Worm (Caenorhabditis elegans) whole organism, L2 larva: ENCODE results near the gene thoc-7.

Experiments
- C34F6.9 ChIP-seq: fragments of 150-350 bp; optimal IDR thresholded peaks from 2 replicates; lab custom pipeline; 2014; ENCODE audit warnings: missing biosample characterization, missing genetic modification characterization
- F13H6.1 ChIP-seq: sonication (generic microtip); optimal IDR thresholded peaks from 2 replicates; lab custom pipeline; 2016; ENCODE audit warnings: missing genetic modification characterization, missing compliant biosample characterization
- R02D3.7 ChIP-seq: fragments of 150-350 bp; optimal IDR thresholded peaks from 2 replicates; lab custom pipeline; 2014; ENCODE audit warnings: missing biosample characterization, missing genetic modification characterization
- Y55F3AM.14 ChIP-seq: fragments of 200-800 bp; sonication (Bioruptor generic); optimal IDR thresholded peaks from 2 replicates; lab custom pipeline; 2018; ENCODE audit warnings: mild to moderate bottlenecking, missing genetic modification characterization, missing compliant biosample characterization
- ZK546.5 ChIP-seq: sonication (generic microtip); optimal IDR thresholded peaks from 2 replicates; lab custom pipeline; 2017; ENCODE audit warnings: missing biosample characterization, missing genetic modification characterization
- aly-2 ChIP-seq: fragments of 150-350 bp; optimal IDR thresholded peaks from 2 replicates; lab custom pipeline; 2014; ENCODE audit warnings: missing biosample characterization, missing genetic modification characterization
- ama-1 ChIP-seq: fragments of 150-350 bp; optimal IDR thresholded peaks from 2 replicates; lab custom pipeline; 2018; ENCODE audit warnings: inconsistent platforms
- blmp-1 ChIP-seq: sonication (generic microtip); optimal IDR thresholded peaks from 2 replicates; lab custom pipeline; 2017; ENCODE audit warnings: missing genetic modification characterization, mild to moderate bottlenecking, missing compliant biosample characterization, antibody characterized with exemption, moderate library complexity; ENCODE audit not compliant: insufficient read depth
- ceh-82 ChIP-seq: fragments of 150-350 bp; optimal IDR thresholded peaks from 2 replicates; lab custom pipeline; 2014; ENCODE audit warnings: missing biosample characterization, missing genetic modification characterization
- crh-2 ChIP-seq: sonication (generic microtip); optimal IDR thresholded peaks from 2 replicates; lab custom pipeline; 2017; ENCODE audit warnings: missing biosample characterization, missing genetic modification characterization
- dmd-4 ChIP-seq: sonication (generic microtip); optimal IDR thresholded peaks from 2 replicates; lab custom pipeline; 2017; ENCODE audit warnings: missing biosample characterization, missing genetic modification characterization
- egl-27 ChIP-seq: sonication (generic microtip); optimal IDR thresholded peaks from 3 replicates; lab custom pipeline; 2017; ENCODE audit warnings: missing biosample characterization, missing genetic modification reagents, missing genetic modification characterization
- elt-1 ChIP-seq: fragments of 150-350 bp; optimal IDR thresholded peaks from 2 replicates; lab custom pipeline; 2014; ENCODE audit warnings: missing biosample characterization, missing genetic modification characterization
- elt-3 ChIP-seq: sonication (generic microtip); optimal IDR thresholded peaks from 2 replicates; lab custom pipeline; 2017; ENCODE audit warnings: missing biosample characterization, missing genetic modification characterization
- gmeb-1 ChIP-seq: fragments of 150-350 bp; optimal IDR thresholded peaks from 2 replicates; lab custom pipeline; 2014; ENCODE audit warnings: missing biosample characterization, missing genetic modification characterization
- lin-11 ChIP-seq: fragments of 150-350 bp; sonication (generic microtip); optimal IDR thresholded peaks from 2 replicates; lab custom pipeline; 2014; ENCODE audit warnings: missing biosample characterization, missing genetic modification characterization, inconsistent platforms, mixed read lengths
- lin-13 ChIP-seq: fragments of 150-350 bp; optimal IDR thresholded peaks from 2 replicates; lab custom pipeline; 2014; ENCODE audit warnings: missing biosample characterization, missing genetic modification reagents, missing genetic modification characterization
- lin-39 ChIP-seq: fragments of 150-350 bp; optimal IDR thresholded peaks from 2 replicates; lab custom pipeline; 2014; ENCODE audit warnings: missing biosample characterization, missing genetic modification reagents, missing genetic modification characterization
- lsy-2 ChIP-seq, 2 experiments: fragments of 150-350 bp in 1 of 2; sonication (generic microtip) in 1 of 2; optimal IDR thresholded peaks; 2 replicates each; lab custom pipeline; 2014 to 2017; ENCODE audit warnings: missing biosample characterization in 2 of 2, missing genetic modification characterization in 2 of 2
- mab-5 ChIP-seq: fragments of 150-350 bp; optimal IDR thresholded peaks from 2 replicates; lab custom pipeline; 2014; ENCODE audit warnings: missing biosample characterization, missing genetic modification characterization
- mbf-1 ChIP-seq: sonication (generic microtip); optimal IDR thresholded peaks from 2 replicates; lab custom pipeline; 2017; ENCODE audit warnings: missing biosample characterization, missing genetic modification characterization
- mdl-1 ChIP-seq, 2 experiments: fragments of 150-350 bp in 1 of 2; sonication (generic microtip) in 1 of 2; optimal IDR thresholded peaks; 2 replicates each; lab custom pipeline; 2017; ENCODE audit warnings: missing biosample characterization in 2 of 2, missing genetic modification characterization in 2 of 2
- nhr-10 ChIP-seq: sonication (generic microtip); optimal IDR thresholded peaks from 2 replicates; lab custom pipeline; 2017; ENCODE audit warnings: missing biosample characterization, missing genetic modification characterization
- nhr-11 ChIP-seq: fragments of 150-350 bp; optimal IDR thresholded peaks from 2 replicates; lab custom pipeline; 2014; ENCODE audit warnings: missing biosample characterization, missing genetic modification characterization
- nhr-12 ChIP-seq: fragments of 150-350 bp; optimal IDR thresholded peaks from 2 replicates; lab custom pipeline; 2014; ENCODE audit warnings: missing biosample characterization, missing genetic modification characterization
- nhr-129 ChIP-seq: fragments of 150-350 bp; optimal IDR thresholded peaks from 2 replicates; lab custom pipeline; 2014; ENCODE audit warnings: missing biosample characterization, missing genetic modification characterization
- nhr-23 ChIP-seq: fragments of 150-350 bp; optimal IDR thresholded peaks from 2 replicates; lab custom pipeline; 2014; ENCODE audit warnings: missing biosample characterization, missing genetic modification reagents, missing genetic modification characterization
- nhr-237 ChIP-seq: fragments of 150-350 bp; optimal IDR thresholded peaks from 2 replicates; lab custom pipeline; 2014; ENCODE audit warnings: missing biosample characterization, missing genetic modification characterization
- nhr-25 ChIP-seq: fragments of 150-350 bp; sonication (generic microtip); optimal IDR thresholded peaks from 3 replicates; lab custom pipeline; 2014; ENCODE audit warnings: missing biosample characterization, missing genetic modification characterization
- nhr-6 ChIP-seq: fragments of 150-350 bp; optimal IDR thresholded peaks from 2 replicates; lab custom pipeline; 2014; ENCODE audit warnings: missing biosample characterization, missing genetic modification characterization
- nhr-77 ChIP-seq: fragments of 150-350 bp; optimal IDR thresholded peaks from 2 replicates; lab custom pipeline; 2014; ENCODE audit warnings: missing biosample characterization, missing genetic modification characterization
- peb-1 ChIP-seq: fragments of 150-350 bp; optimal IDR thresholded peaks from 2 replicates; lab custom pipeline; 2014; ENCODE audit warnings: missing biosample characterization, missing genetic modification characterization
- sem-4 ChIP-seq: fragments of 150-350 bp; optimal IDR thresholded peaks from 2 replicates; lab custom pipeline; 2014; ENCODE audit warnings: missing biosample characterization, missing genetic modification reagents, missing genetic modification characterization
- skn-1 ChIP-seq: sonication (generic microtip); optimal IDR thresholded peaks from 2 replicates; lab custom pipeline; 2017; ENCODE audit warnings: missing biosample characterization, missing genetic modification characterization
- sma-3 ChIP-seq: sonication (generic microtip); optimal IDR thresholded peaks from 2 replicates; lab custom pipeline; 2016; ENCODE audit warnings: missing genetic modification reagents, missing genetic modification characterization, missing compliant biosample characterization
- sma-9 ChIP-seq, 2 experiments: fragments of 150-350 bp in 1 of 2; sonication (generic microtip) in 1 of 2; optimal IDR thresholded peaks; 2 replicates each; lab custom pipeline; 2014 to 2016; ENCODE audit warnings: missing genetic modification characterization in 2 of 2, mild to moderate bottlenecking in 1 of 2, missing biosample characterization in 1 of 2, missing compliant biosample characterization in 1 of 2, missing genetic modification reagents in 1 of 2, moderate library complexity in 1 of 2
- snpc-4 ChIP-seq: fragments of 150-350 bp; optimal IDR thresholded peaks from 2 replicates; lab custom pipeline; 2014; ENCODE audit warnings: missing biosample characterization, missing genetic modification characterization
- unc-39 ChIP-seq: fragments of 150-350 bp; optimal IDR thresholded peaks from 2 replicates; lab custom pipeline; 2014; ENCODE audit warnings: missing biosample characterization, missing genetic modification characterization
- unc-55 ChIP-seq: fragments of 150-350 bp; sonication (generic microtip); optimal IDR thresholded peaks from 3 replicates; lab custom pipeline; 2014; ENCODE audit warnings: missing biosample characterization, missing genetic modification reagents, missing genetic modification characterization
- unc-62 ChIP-seq: fragments of 150-350 bp; optimal IDR thresholded peaks from 2 replicates; lab custom pipeline; 2014; ENCODE audit warnings: missing biosample characterization, missing genetic modification reagents, missing genetic modification characterization
- zag-1 ChIP-seq: fragments of 150-350 bp; optimal IDR thresholded peaks from 2 replicates; lab custom pipeline; 2014; ENCODE audit warnings: missing biosample characterization, missing genetic modification characterization
- ztf-1 ChIP-seq: fragments of 200-800 bp; sonication (Bioruptor generic); conservative IDR thresholded peaks from 2 replicates; pipeline ENCODE4 v1.3.6; 2022; ENCODE audit warnings: missing genetic modification characterization, missing compliant biosample characterization
- ztf-11 ChIP-seq: sonication (generic microtip); optimal IDR thresholded peaks from 2 replicates; lab custom pipeline; 2017; ENCODE audit warnings: missing biosample characterization, missing genetic modification characterization
- ztf-4 ChIP-seq: fragments of 150-350 bp; optimal IDR thresholded peaks from 2 replicates; lab custom pipeline; 2014; ENCODE audit warnings: missing biosample characterization, missing genetic modification characterization

Gene thoc-7

DNA sequence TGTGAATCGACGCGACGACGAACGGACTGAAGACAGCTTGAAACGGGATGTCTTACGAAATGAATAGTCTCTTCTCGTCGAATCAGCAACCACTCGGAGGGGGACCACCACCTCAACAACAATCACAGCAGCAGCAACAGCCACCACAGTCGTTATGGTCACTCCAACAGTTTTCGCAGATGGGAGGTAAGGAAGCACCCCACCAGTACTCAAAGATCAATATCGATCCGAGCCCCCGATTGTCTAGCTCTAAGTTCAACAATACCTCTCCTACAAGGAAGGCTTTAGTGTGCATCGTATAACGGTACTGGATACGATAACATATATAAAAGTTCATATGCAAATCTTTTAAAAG lies 5.6 kb downstream of the thoc-7 start:
- TF ChIP-seq ztf-1 (0 out of 2 replicates have a peak, but pooled peaks have one; percentile 36), egl-27 (tag; lab: Kevin White, UChicago) (no peak)
- TF ChIP-seq, all 48 proteins: peak for 1

ce11 chrIV:13893103-13893502 lies 10.6 kb downstream of the thoc-7 start:
- TF ChIP-seq snpc-4 (tag; lab: Kevin White, UChicago) (peak; percentile 96), crh-2 (tag; lab: Kevin White, UChicago) (no peak), lin-13 (GFP tag; lab: Kevin White, UChicago) (peak; percentile 36), nhr-10 (no peak), nhr-129 (tag; lab: Kevin White, UChicago) (peak; percentile 37), lsy-2 (tag; optimal IDR thresholded peaks at IDR 0.05; lab: Kevin White, UChicago) (peak in 1 of 2 experiments; percentile 11)

DNA sequence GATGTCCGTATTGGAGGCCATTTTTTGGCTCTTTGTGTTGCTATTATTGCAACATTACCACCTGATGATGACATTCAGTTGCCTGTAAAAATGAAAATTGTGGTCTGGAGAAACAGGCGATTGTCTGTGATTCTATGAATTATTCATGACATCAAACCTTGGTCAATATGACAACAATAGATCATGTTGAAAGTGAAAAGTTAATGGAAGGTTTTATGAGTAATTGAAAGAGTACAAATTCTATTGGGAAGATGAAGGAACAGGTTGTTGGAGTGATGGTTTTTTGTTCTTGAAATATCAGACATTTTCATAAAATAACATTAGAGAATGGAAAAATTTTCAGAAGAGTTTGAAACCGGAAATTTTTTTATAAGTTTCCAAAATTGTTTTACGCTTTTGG lies 20.2 kb downstream of the thoc-7 start, which contains the start of gene Y37A1A.3:
Y37A1A.3 (minus strand) TSS at position 101 of the 400 bp plus-strand sequence.
- TF ChIP-seq nhr-25 (tag; lab: Kevin White, UChicago) (peak; percentile 22), ZK546.5 (no peak), blmp-1 (tag; lab: Kevin White, UChicago) (peak; percentile 4)

DNA sequence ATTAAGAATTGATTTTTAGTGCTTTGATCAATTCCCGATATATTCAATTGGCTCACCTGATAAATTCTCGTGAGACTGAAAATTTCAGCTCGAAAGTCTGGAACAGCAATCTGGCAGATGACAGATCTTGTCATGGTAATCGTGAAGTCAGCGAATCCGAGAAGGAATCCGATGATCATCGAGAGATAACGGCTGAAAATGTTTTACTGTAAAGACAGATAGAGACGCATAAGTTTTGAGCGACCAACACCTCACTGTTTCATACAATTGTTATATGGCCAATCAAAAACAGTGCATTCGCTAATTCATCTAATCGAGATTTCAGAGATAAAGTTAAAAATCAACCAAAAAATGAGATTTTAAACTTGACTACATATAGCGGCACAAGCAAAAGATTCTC lies 23.8 kb downstream of the thoc-7 start:
- TF ChIP-seq nhr-77 (tag; lab: Kevin White, UChicago) (no peak), sma-9 (GFP tag; optimal IDR thresholded peaks at IDR 0.05; lab: Kevin White, UChicago) (no peak), sma-9 (tag; optimal IDR thresholded peaks at IDR 0.05; lab: Kevin White, UChicago) (no peak), blmp-1 (tag; lab: Kevin White, UChicago) (no peak), unc-62 (GFP tag; lab: Kevin White, UChicago) (no peak)

DNA sequence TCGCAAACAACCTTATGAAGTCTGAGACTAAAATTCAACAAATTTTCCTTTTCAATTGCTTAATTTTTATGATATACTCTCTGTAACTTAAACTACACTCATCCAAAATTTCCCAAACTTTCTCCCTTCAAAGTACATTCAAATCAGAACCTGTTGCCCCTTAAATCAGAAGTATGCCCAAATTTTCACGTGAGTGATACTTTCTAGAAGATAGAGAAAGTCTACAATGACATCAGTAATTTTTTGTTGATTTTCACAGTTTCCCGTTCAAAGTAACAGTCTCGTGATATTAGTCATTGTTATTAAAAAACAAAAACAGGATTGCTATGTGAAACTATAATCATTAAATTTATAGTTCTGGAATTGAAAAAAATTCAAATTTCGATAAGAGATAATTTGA lies 28.4 kb downstream of the thoc-7 start:
- TF ChIP-seq aly-2 (tag; lab: Kevin White, UChicago) (no peak), peb-1 (tag; lab: Kevin White, UChicago) (no peak), nhr-10 (no peak), ztf-11 (tag; lab: Kevin White, UChicago) (no peak), snpc-4 (tag; lab: Kevin White, UChicago) (no peak), nhr-129 (tag; lab: Kevin White, UChicago) (peak; percentile 60), nhr-23 (tag; lab: Kevin White, UChicago) (no peak), mbf-1 (tag; lab: Kevin White, UChicago) (no peak), zag-1 (tag; lab: Kevin White, UChicago) (no peak), sma-3 (GFP tag; lab: Kevin White, UChicago) (peak; percentile 73), ZK546.5 (no peak), ceh-82 (no peak), nhr-237 (tag; lab: Kevin White, UChicago) (no peak), nhr-77 (tag; lab: Kevin White, UChicago) (no peak), elt-1 (tag; lab: Kevin White, UChicago) (no peak), ama-1 (lab: Kevin White, UChicago) (no peak), dmd-4 (tag; lab: Kevin White, UChicago) (no peak), sem-4 (no peak), R02D3.7 (tag; lab: Kevin White, UChicago) (no peak), elt-3 (tag; lab: Kevin White, UChicago) (no peak), F13H6.1 (tag; lab: Kevin White, UChicago) (no peak), unc-55 (no peak), lin-13 (GFP tag; lab: Kevin White, UChicago) (no peak), mab-5 (no peak), skn-1 (tag; lab: Kevin White, UChicago) (no peak), nhr-12 (tag; lab: Kevin White, UChicago) (no peak), blmp-1 (tag; lab: Kevin White, UChicago) (peak; percentile 96), C34F6.9 (tag; lab: Kevin White, UChicago) (no peak), ztf-4 (tag; lab: Kevin White, UChicago) (peak; percentile 48), egl-27 (tag; lab: Kevin White, UChicago) (no peak), sma-9 (GFP tag; optimal IDR thresholded peaks at IDR 0.05; lab: Kevin White, UChicago) (peak; percentile 61), sma-9 (tag; optimal IDR thresholded peaks at IDR 0.05; lab: Kevin White, UChicago) (no peak), lsy-2 (tag; optimal IDR thresholded peaks at IDR 0.05; lab: Kevin White, UChicago) (peak in 1 of 2 experiments; percentile 2), nhr-25 (tag; lab: Kevin White, UChicago) (peak; percentile 78), nhr-6 (tag; lab: Kevin White, UChicago) (no peak), unc-62 (GFP tag; lab: Kevin White, UChicago) (no peak), gmeb-1 (tag; lab: Kevin White, UChicago) (no peak), unc-39 (tag; lab: Kevin White, UChicago) (no peak), Y55F3AM.14 (GFP tag; lab: Kevin White, UChicago) (no peak), nhr-11 (tag; lab: Kevin White, UChicago) (no peak), crh-2 (tag; lab: Kevin White, UChicago) (peak; percentile 27), mdl-1 (tag; optimal IDR thresholded peaks at IDR 0.05; lab: Kevin White, UChicago) (no peak), lin-39 (tag; lab: Kevin White, UChicago) (no peak), lin-11 (tag; lab: Kevin White, UChicago) (no peak)
